Worm (Caenorhabditis elegans): ENCODE measurements around the gene egg-2.

DNA sequence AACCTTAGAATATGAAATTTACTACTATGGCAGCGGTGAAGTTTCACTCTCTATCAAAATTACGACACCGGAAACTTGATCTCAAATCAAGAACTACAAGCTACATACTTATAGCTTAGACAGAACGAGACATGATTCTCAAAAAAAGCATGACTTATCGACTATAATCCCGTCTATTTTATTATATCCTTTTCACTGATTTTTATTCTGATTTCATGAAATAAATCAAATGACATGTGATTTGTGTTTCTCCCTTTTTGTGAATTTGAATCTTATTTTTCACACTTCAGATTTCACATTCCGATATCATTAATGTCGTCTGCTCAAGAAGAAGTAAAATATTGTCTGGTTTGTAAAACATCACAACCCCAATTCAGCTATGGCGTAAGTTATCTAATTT is 39.6 kb upstream of the egg-2 start, which contains the start of gene ZK418.11:
- no peak for TF ChIP-seq snpc-4 (tag; optimal IDR thresholded peaks at IDR 0.05)
- TF ChIP-seq hmg-11 (tag; optimal IDR thresholded peaks at IDR 0.05), result no peak
- TF ChIP-seq nhr-25 (tag; optimal IDR thresholded peaks at IDR 0.05), result no peak
- TF ChIP-seq mdl-1 (tag; optimal IDR thresholded peaks at IDR 0.05), result no peak
- no peak for TF ChIP-seq fkh-10 (GFP tag; optimal IDR thresholded peaks at IDR 0.05)
- peak; percentile 43 for TF ChIP-seq nhr-11 (tag; optimal IDR thresholded peaks at IDR 0.05)
- no peak for TF ChIP-seq lin-39 (tag; optimal IDR thresholded peaks at IDR 0.05)
- TF ChIP-seq nhr-23 (tag; optimal IDR thresholded peaks at IDR 0.05), result no peak
- TF ChIP-seq ceh-82 (tag; optimal IDR thresholded peaks at IDR 0.05), result no peak
